Worm (Caenorhabditis elegans) whole organism, L4 larva: ENCODE results near the gene ska-3.

ENCODE experiments used
- ceh-20 ChIP-seq: fragments of 200-800 bp; sonication (Bioruptor generic); IDR thresholded peaks from 2 replicates; pipeline ENCODE4 v1.3.6; 2022; ENCODE audit warnings: missing genetic modification reagents, missing genetic modification characterization, missing compliant biosample characterization
- ces-1 ChIP-seq: fragments of 150-350 bp; sonication (generic microtip); optimal IDR thresholded peaks from 4 replicates; lab custom pipeline; 2014; ENCODE audit warnings: missing biosample characterization, missing genetic modification reagents, missing genetic modification characterization
- dpl-1 ChIP-seq: fragments of 150-350 bp; optimal IDR thresholded peaks from 2 replicates; lab custom pipeline; 2014; ENCODE audit warnings: missing biosample characterization, missing genetic modification reagents, missing genetic modification characterization
- fos-1 ChIP-seq: fragments of 150-350 bp; optimal IDR thresholded peaks from 2 replicates; lab custom pipeline; 2014; ENCODE audit warnings: missing biosample characterization, missing genetic modification characterization
- jun-1 ChIP-seq: fragments of 150-350 bp; optimal IDR thresholded peaks from 2 replicates; lab custom pipeline; 2014; ENCODE audit warnings: missing biosample characterization, missing genetic modification reagents, missing genetic modification characterization
- lin-15B ChIP-seq: fragments of 150-350 bp; sonication (generic microtip); optimal IDR thresholded peaks from 3 replicates; lab custom pipeline; 2014; ENCODE audit warnings: missing biosample characterization, missing genetic modification characterization
- lin-39 ChIP-seq: fragments of 150-350 bp; optimal IDR thresholded peaks from 2 replicates; lab custom pipeline; 2014; ENCODE audit warnings: missing biosample characterization, missing genetic modification reagents, missing genetic modification characterization
- nhr-6 ChIP-seq: fragments of 150-350 bp; optimal IDR thresholded peaks from 2 replicates; lab custom pipeline; 2014; ENCODE audit warnings: missing biosample characterization, missing genetic modification characterization
- pha-4 ChIP-seq, 2 experiments: fragments of 150-350 bp in 1 of 2; fragments of 200-800 bp in 1 of 2; sonication (Bioruptor generic) in 1 of 2; IDR thresholded peaks in 1 of 2; optimal IDR thresholded peaks in 1 of 2; 2 replicates each; pipeline versions ENCODE4 v1.3.6 to Lab custom; 2014 to 2022; ENCODE audit warnings: missing genetic modification characterization in 2 of 2, missing genetic modification reagents in 2 of 2, missing biosample characterization in 1 of 2, missing compliant biosample characterization in 1 of 2
- skn-1 ChIP-seq: fragments of 150-350 bp; optimal IDR thresholded peaks from 2 replicates; lab custom pipeline; 2014; ENCODE audit warnings: missing biosample characterization, missing genetic modification characterization
- unc-130 ChIP-seq: sonication (generic microtip); optimal IDR thresholded peaks from 2 replicates; lab custom pipeline; 2016; ENCODE audit warnings: missing genetic modification reagents, missing genetic modification characterization, missing compliant biosample characterization
- unc-39 ChIP-seq: sonication (generic microtip); optimal IDR thresholded peaks from 2 replicates; lab custom pipeline; 2017; ENCODE audit warnings: missing biosample characterization, missing genetic modification characterization
- zfp-2 ChIP-seq: sonication (generic microtip); optimal IDR thresholded peaks from 2 replicates; lab custom pipeline; 2016; ENCODE audit warnings: mild to moderate bottlenecking, missing genetic modification characterization, missing compliant biosample characterization
- zfp-3 ChIP-seq: fragments of 200-800 bp; sonication (Bioruptor generic); conservative IDR thresholded peaks from 2 replicates; pipeline ENCODE4 v1.3.6; 2022; ENCODE audit warnings: missing genetic modification reagents, missing genetic modification characterization, missing compliant biosample characterization

DNA sequence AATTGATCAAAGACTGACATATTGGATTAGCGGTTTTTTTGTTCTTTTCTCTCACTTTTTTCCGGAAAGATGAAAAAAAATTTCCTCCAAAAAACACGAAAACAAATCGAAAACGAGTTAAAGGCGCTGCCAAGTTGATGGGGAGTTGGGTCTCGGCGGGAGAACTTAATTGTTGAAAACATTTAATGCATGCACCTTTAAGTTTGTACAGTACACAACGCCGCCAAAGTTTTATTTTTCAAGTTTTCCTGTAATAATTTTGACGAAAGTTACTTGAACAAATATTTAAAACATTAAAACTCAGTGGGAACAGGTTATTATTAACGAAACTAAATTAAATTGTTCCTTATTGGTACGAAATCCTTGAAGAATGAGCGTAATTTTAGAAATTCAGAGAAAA is 22.7 kb upstream of the ska-3 start:
- TF ChIP-seq nhr-6 (tag; lab: Kevin White, UChicago) (no peak), unc-130 (GFP tag; lab: Kevin White, UChicago) (no peak), zfp-3 (GFP tag; lab: Robert Waterston, UW) (no peak), pha-4 (GFP tag; IDR thresholded peaks at IDR 0.05; lab: Robert Waterston, UW) (no peak), pha-4 (tag; optimal IDR thresholded peaks at IDR 0.05; lab: Kevin White, UChicago) (no peak), jun-1 (no peak), fos-1 (no peak), unc-39 (tag; lab: Kevin White, UChicago) (no peak), ces-1 (GFP tag; lab: Kevin White, UChicago) (no peak), skn-1 (tag; lab: Kevin White, UChicago) (no peak), dpl-1 (no peak), ceh-20 (GFP tag; lab: Robert Waterston, UW) (no peak), lin-39 (tag; lab: Kevin White, UChicago) (no peak), lin-15B (tag; lab: Kevin White, UChicago) (no peak), zfp-2 (tag; lab: Kevin White, UChicago) (no peak)
